Worm (Caenorhabditis elegans) whole organism, L4 larva: ENCODE data around the gene F29B9.1.

Source experiments
- D1046.2 ChIP-seq: fragments of 200-800 bp; sonication (Bioruptor generic); IDR thresholded peaks from 2 replicates; pipeline ENCODE4 v1.3.6; 2022; ENCODE audit warnings: missing genetic modification characterization, missing compliant biosample characterization
- R02D3.7 ChIP-seq: fragments of 150-350 bp; sonication (generic microtip); optimal IDR thresholded peaks from 3 replicates; lab custom pipeline; 2014; ENCODE audit warnings: missing biosample characterization, missing genetic modification characterization
- T20F7.1 ChIP-seq: fragments of 200-800 bp; sonication (Bioruptor generic); optimal IDR thresholded peaks from 2 replicates; lab custom pipeline; 2018; ENCODE audit warnings: mild to moderate bottlenecking, missing genetic modification characterization, missing compliant biosample characterization
- Y105C5A.15 ChIP-seq: fragments of 200-800 bp; sonication (Bioruptor generic); IDR thresholded peaks from 2 replicates; pipeline ENCODE4 v1.3.6; 2022; ENCODE audit warnings: missing genetic modification characterization, missing compliant biosample characterization
- Y5F2A.4 ChIP-seq: fragments of 200-800 bp; sonication (Bioruptor generic); optimal IDR thresholded peaks from 2 replicates; lab custom pipeline; 2018; ENCODE audit warnings: mild to moderate bottlenecking, missing genetic modification characterization, missing compliant biosample characterization
- ZK337.2 ChIP-seq: fragments of 200-800 bp; sonication (Bioruptor generic); IDR thresholded peaks from 2 replicates; pipeline ENCODE4 v1.3.6; 2022; ENCODE audit warnings: missing genetic modification reagents, missing genetic modification characterization, missing compliant biosample characterization
- ZK546.5 ChIP-seq, 2 experiments: sonication (generic microtip); optimal IDR thresholded peaks; 2 replicates each; lab custom pipeline; 2017; ENCODE audit warnings: missing biosample characterization in 2 of 2, missing genetic modification characterization in 2 of 2
- attf-4 ChIP-seq: sonication (generic microtip); optimal IDR thresholded peaks from 3 replicates; lab custom pipeline; 2017; ENCODE audit warnings: missing biosample characterization, missing genetic modification characterization
- ceh-20 ChIP-seq: fragments of 200-800 bp; sonication (Bioruptor generic); IDR thresholded peaks from 2 replicates; pipeline ENCODE4 v1.3.6; 2022; ENCODE audit warnings: missing genetic modification reagents, missing genetic modification characterization, missing compliant biosample characterization
- ceh-28 ChIP-seq: fragments of 150-350 bp; optimal IDR thresholded peaks from 2 replicates; lab custom pipeline; 2014; ENCODE audit warnings: missing biosample characterization, missing genetic modification reagents, missing genetic modification characterization
- ceh-44 ChIP-seq: fragments of 200-800 bp; sonication (Bioruptor generic); IDR thresholded peaks from 2 replicates; pipeline ENCODE4 v1.3.6; 2022; ENCODE audit warnings: missing genetic modification reagents, missing genetic modification characterization, missing compliant biosample characterization
- ces-1 ChIP-seq: fragments of 150-350 bp; sonication (generic microtip); optimal IDR thresholded peaks from 4 replicates; lab custom pipeline; 2014; ENCODE audit warnings: missing biosample characterization, missing genetic modification reagents, missing genetic modification characterization
- cey-2 ChIP-seq: sonication (generic microtip); optimal IDR thresholded peaks from 3 replicates; lab custom pipeline; 2017; ENCODE audit warnings: missing genetic modification characterization, mild to moderate bottlenecking, missing compliant biosample characterization, antibody characterized with exemption, borderline replicate concordance; ENCODE audit not compliant: insufficient read depth
- ctbp-1 ChIP-seq: fragments of 200-800 bp; sonication (Bioruptor generic); IDR thresholded peaks from 2 replicates; pipeline ENCODE4 v1.3.6; 2022; ENCODE audit warnings: missing genetic modification reagents, missing genetic modification characterization, missing compliant biosample characterization
- daf-16 ChIP-seq, 3 experiments: sonication (generic microtip); optimal IDR thresholded peaks; 2 replicates each; lab custom pipeline; 2016 to 2017; ENCODE audit warnings: missing genetic modification characterization in 3 of 3, missing genetic modification reagents in 3 of 3, mild to moderate bottlenecking in 2 of 3, missing compliant biosample characterization in 2 of 3, missing biosample characterization in 1 of 3, moderate library complexity in 1 of 3
- daf-8 ChIP-seq: fragments of 200-800 bp; sonication (Bioruptor generic); IDR thresholded peaks from 2 replicates; pipeline ENCODE4 v1.3.6; 2022; ENCODE audit warnings: missing genetic modification characterization, missing compliant biosample characterization
- dpl-1 ChIP-seq: fragments of 150-350 bp; optimal IDR thresholded peaks from 2 replicates; lab custom pipeline; 2014; ENCODE audit warnings: missing biosample characterization, missing genetic modification reagents, missing genetic modification characterization
- duxl-1 ChIP-seq: sonication (generic microtip); optimal IDR thresholded peaks from 2 replicates; lab custom pipeline; 2016; ENCODE audit warnings: mild to moderate bottlenecking, missing genetic modification characterization, moderate library complexity, missing compliant biosample characterization; ENCODE audit not compliant: poor library complexity
- dve-1 ChIP-seq: sonication (generic microtip); optimal IDR thresholded peaks from 2 replicates; lab custom pipeline; 2017; ENCODE audit warnings: antibody characterized with exemption, mild to moderate bottlenecking, missing genetic modification characterization, missing compliant biosample characterization; ENCODE audit not compliant: insufficient read depth
- fos-1 ChIP-seq: fragments of 150-350 bp; optimal IDR thresholded peaks from 2 replicates; lab custom pipeline; 2014; ENCODE audit warnings: missing biosample characterization, missing genetic modification characterization
- hif-1 ChIP-seq, 2 experiments: sonication (generic microtip); optimal IDR thresholded peaks; 2 replicates each; lab custom pipeline; 2016 to 2017; ENCODE audit warnings: missing compliant biosample characterization in 2 of 2, missing genetic modification characterization in 2 of 2, missing genetic modification reagents in 2 of 2, missing genotype in 2 of 2, mild to moderate bottlenecking in 1 of 2
- lin-29 ChIP-seq: fragments of 200-800 bp; sonication (Bioruptor generic); IDR thresholded peaks from 2 replicates; pipeline ENCODE4 v1.3.6; 2022; ENCODE audit warnings: missing genetic modification reagents, missing genetic modification characterization, missing compliant biosample characterization
- mes-2 ChIP-seq: sonication (generic microtip); optimal IDR thresholded peaks from 2 replicates; lab custom pipeline; 2016; ENCODE audit warnings: missing genotype, mild to moderate bottlenecking, missing genetic modification characterization, missing compliant biosample characterization; ENCODE audit not compliant: poor library complexity, severe bottlenecking
- mxl-3 ChIP-seq: fragments of 200-800 bp; sonication (Bioruptor generic); optimal IDR thresholded peaks from 2 replicates; lab custom pipeline; 2018; ENCODE audit warnings: mild to moderate bottlenecking, missing genetic modification characterization, missing compliant biosample characterization
- nhr-237 ChIP-seq: sonication (generic microtip); optimal IDR thresholded peaks from 2 replicates; lab custom pipeline; 2017; ENCODE audit warnings: missing biosample characterization, missing genetic modification characterization
- nhr-25 ChIP-seq: sonication (generic microtip); optimal IDR thresholded peaks from 2 replicates; lab custom pipeline; 2017; ENCODE audit warnings: missing genetic modification characterization, mild to moderate bottlenecking, missing compliant biosample characterization, antibody characterized with exemption, moderate library complexity, borderline replicate concordance; ENCODE audit not compliant: insufficient read depth
- nhr-28 ChIP-seq: fragments of 150-350 bp; optimal IDR thresholded peaks from 2 replicates; lab custom pipeline; 2014; ENCODE audit warnings: missing biosample characterization, missing genetic modification characterization
- nhr-41 ChIP-seq: fragments of 200-800 bp; sonication (Bioruptor generic); IDR thresholded peaks from 2 replicates; pipeline ENCODE4 v1.3.6; 2022; ENCODE audit warnings: missing genetic modification reagents, missing genetic modification characterization, missing compliant biosample characterization
- nhr-76 ChIP-seq: fragments of 150-350 bp; optimal IDR thresholded peaks from 2 replicates; lab custom pipeline; 2014; ENCODE audit warnings: missing biosample characterization, missing genetic modification characterization
- php-3 ChIP-seq: fragments of 200-800 bp; sonication (Bioruptor generic); IDR thresholded peaks from 2 replicates; pipeline ENCODE4 v1.3.6; 2022; ENCODE audit warnings: missing genetic modification reagents, missing genetic modification characterization, missing compliant biosample characterization
- pqm-1 ChIP-seq: sonication (generic microtip); optimal IDR thresholded peaks from 2 replicates; lab custom pipeline; 2017; ENCODE audit warnings: missing biosample characterization, missing genetic modification characterization
- rbr-2 ChIP-seq: sonication (generic microtip); optimal IDR thresholded peaks from 2 replicates; lab custom pipeline; 2016; ENCODE audit warnings: missing genotype, missing genetic modification characterization, missing compliant biosample characterization
- saeg-2 ChIP-seq: fragments of 200-800 bp; sonication (Bioruptor generic); IDR thresholded peaks from 2 replicates; pipeline ENCODE4 v1.3.6; 2022; ENCODE audit warnings: missing genetic modification reagents, missing genetic modification characterization, missing compliant biosample characterization
- sdz-12 ChIP-seq: fragments of 200-800 bp; sonication (Bioruptor generic); optimal IDR thresholded peaks from 2 replicates; lab custom pipeline; 2018; ENCODE audit warnings: mild to moderate bottlenecking, missing genetic modification characterization, missing compliant biosample characterization
- set-16 ChIP-seq: fragments of 200-800 bp; sonication (Bioruptor generic); IDR thresholded peaks from 2 replicates; pipeline ENCODE4 v1.3.6; 2022; ENCODE audit warnings: missing genetic modification reagents, missing genetic modification characterization, missing compliant biosample characterization
- skn-1 ChIP-seq: fragments of 150-350 bp; optimal IDR thresholded peaks from 2 replicates; lab custom pipeline; 2014; ENCODE audit warnings: missing biosample characterization, missing genetic modification characterization
- snpc-1.2 ChIP-seq: fragments of 200-800 bp; sonication (Bioruptor generic); IDR thresholded peaks from 2 replicates; pipeline ENCODE4 v1.3.6; 2022; ENCODE audit warnings: missing genetic modification reagents, missing genetic modification characterization, missing compliant biosample characterization
- unc-130 ChIP-seq: sonication (generic microtip); optimal IDR thresholded peaks from 2 replicates; lab custom pipeline; 2016; ENCODE audit warnings: missing genetic modification reagents, missing genetic modification characterization, missing compliant biosample characterization
- unc-62 ChIP-seq, 3 experiments: fragments of 150-350 bp in 1 of 3; sonication (generic microtip); optimal IDR thresholded peaks in 2 of 3; peaks in 1 of 3; 1 replicate in 1 of 3; 2 replicates in 2 of 3; lab custom pipeline; 2014 to 2017; ENCODE audit warnings: missing biosample characterization in 3 of 3, missing genetic modification characterization in 3 of 3, missing genetic modification reagents in 3 of 3, missing genotype in 1 of 3
- ztf-11 ChIP-seq: fragments of 150-350 bp; optimal IDR thresholded peaks from 2 replicates; lab custom pipeline; 2014; ENCODE audit warnings: missing biosample characterization, missing genetic modification characterization

Gene F29B9.1

ce11 chrIV:4667383-4667782, 2.2 kb downstream of the F29B9.1 start:
- no peak for TF ChIP-seq ZK337.2 (GFP tag; lab: Robert Waterston, UW)
- TF ChIP-seq set-16 (GFP tag; lab: Robert Waterston, UW), result peak; percentile 79
- TF ChIP-seq fos-1 (tag; lab: Kevin White, UChicago), result no peak
- no peak for TF ChIP-seq ceh-28
- TF ChIP-seq mxl-3 (GFP tag; lab: Kevin White, UChicago), result no peak
- TF ChIP-seq ceh-20 (GFP tag; lab: Robert Waterston, UW), result 0 out of 2 replicates have a peak, but pooled peaks have one; percentile 25
- TF ChIP-seq unc-62 (GFP tag; optimal IDR thresholded peaks at IDR 0.05 in 1 of 2; lab: Kevin White, UChicago), result peak in 1 of 2 experiments; percentile 77
- no peak for TF ChIP-seq unc-62 (tag; optimal IDR thresholded peaks at IDR 0.05; lab: Kevin White, UChicago)

ce11 chrIV:4667835-4668234, 2.7 kb downstream of the F29B9.1 start:
- TF ChIP-seq skn-1 (no peak), rbr-2 (no peak)

ce11 chrIV:4669242-4669641, 4.1 kb downstream of the F29B9.1 start, which contains the start of gene F29B9.12:
F29B9.12 (plus strand) TSS chrIV:4669542.
- TF ChIP-seq hif-1 (tag; optimal IDR thresholded peaks at IDR 0.05; lab: Kevin White, UChicago) (no peak), lin-29 (no peak), nhr-25 (tag; lab: Kevin White, UChicago) (no peak), ZK546.5 (tag; optimal IDR thresholded peaks at IDR 0.05; lab: Kevin White, UChicago) (no peak), nhr-41 (no peak), daf-16 (GFP tag; optimal IDR thresholded peaks at IDR 0.05; lab: Kevin White, UChicago) (no peak), daf-16 (tag; optimal IDR thresholded peaks at IDR 0.05; lab: Kevin White, UChicago) (no peak), unc-130 (GFP tag; lab: Kevin White, UChicago) (no peak), ceh-44 (GFP tag; lab: Robert Waterston, UW) (no peak)

ce11 chrIV:4673332-4673731, 8.2 kb downstream of the F29B9.1 start:
- TF ChIP-seq lin-29 (no peak), daf-8 (GFP tag; lab: Robert Waterston, UW) (no peak), mes-2 (tag; lab: Kevin White, UChicago) (no peak), ceh-20 (GFP tag; lab: Robert Waterston, UW) (no peak), ZK546.5 (tag; optimal IDR thresholded peaks at IDR 0.05; lab: Kevin White, UChicago) (no peak), mxl-3 (GFP tag; lab: Kevin White, UChicago) (no peak), snpc-1.2 (GFP tag; lab: Robert Waterston, UW) (no peak), ces-1 (GFP tag; lab: Kevin White, UChicago) (no peak), dpl-1 (GFP tag; lab: Kevin White, UChicago) (no peak), Y5F2A.4 (no peak), fos-1 (tag; lab: Kevin White, UChicago) (no peak), pqm-1 (no peak), T20F7.1 (no peak), skn-1 (no peak), duxl-1 (tag; lab: Kevin White, UChicago) (no peak), ztf-11 (no peak), nhr-28 (no peak), ctbp-1 (GFP tag; lab: Robert Waterston, UW) (no peak), cey-2 (tag; lab: Kevin White, UChicago) (no peak), nhr-76 (no peak)

- TF ChIP-seq unc-130 (GFP tag; lab: Kevin White, UChicago) (no peak), R02D3.7 (tag; lab: Kevin White, UChicago) (no peak), nhr-237 (tag; lab: Kevin White, UChicago) (no peak), php-3 (GFP tag; lab: Robert Waterston, UW) (no peak), D1046.2 (GFP tag; lab: Robert Waterston, UW) (no peak), attf-4 (tag; lab: Kevin White, UChicago) (no peak), dve-1 (tag; lab: Kevin White, UChicago) (no peak), duxl-1 (tag; lab: Kevin White, UChicago) (no peak), T20F7.1 (no peak), Y105C5A.15 (GFP tag; lab: Robert Waterston, UW) (no peak), sdz-12 (GFP tag; lab: Kevin White, UChicago) (no peak), skn-1 (no peak), ZK337.2 (GFP tag; lab: Robert Waterston, UW) (no peak), saeg-2 (no peak)
- TF ChIP-seq, all 104 proteins: peak for 0
These were observed 9.1 kb downstream of the F29B9.1 start for ce11 chrIV:4674322-4674721.
